Worm (Caenorhabditis elegans): ENCODE data around the gene dna-2.

dna-2 gene

DNA sequence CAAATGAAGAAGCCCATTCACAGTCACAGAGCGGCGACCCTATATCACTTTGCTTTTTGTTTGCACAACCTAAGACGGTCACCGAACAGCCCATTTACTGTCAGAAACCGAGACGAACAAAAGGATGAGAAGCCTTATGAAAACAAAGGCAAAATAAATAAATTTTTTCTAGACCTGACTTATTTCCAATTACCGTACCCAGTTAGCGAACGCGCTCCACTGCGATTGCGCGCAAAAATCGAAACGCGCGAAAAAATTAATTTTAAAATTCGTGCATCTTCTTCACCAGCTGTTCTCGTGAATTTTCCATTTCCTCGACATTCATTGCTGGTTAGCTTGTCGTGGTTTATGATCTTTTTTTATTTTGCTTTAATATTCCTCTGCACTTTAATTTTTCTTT is 4.3 kb downstream of the dna-2 start, which contains the start of gene F43G6.16:
Gene F43G6.16, minus strand, starts transcription at position 141 of the 400 bp plus-strand sequence.
- no peak for TF ChIP-seq pqm-1 (tag; optimal IDR thresholded peaks at IDR 0.05)
- TF ChIP-seq lsy-2 (tag; optimal IDR thresholded peaks at IDR 0.05): peak; percentile 41 to 97
- peak; percentile 30 to 72 (median 59) for TF ChIP-seq dpl-1 (GFP tag; optimal IDR thresholded peaks at IDR 0.05)
- peak; percentile 41 to 43 for TF ChIP-seq efl-1 (optimal IDR thresholded peaks at IDR 0.05)
- TF ChIP-seq efl-1 (GFP tag; optimal IDR thresholded peaks at IDR 0.05 in 1 of 2): peak; percentile 58 to 94
- peak; percentile 7 to 78 for TF ChIP-seq lin-35 (GFP tag; optimal IDR thresholded peaks at IDR 0.05)
- TF ChIP-seq irx-1 (tag; optimal IDR thresholded peaks at IDR 0.05): no peak
- TF ChIP-seq lin-13 (GFP tag; optimal IDR thresholded peaks at IDR 0.05): no peak
- no peak for TF ChIP-seq ets-5 (GFP tag; IDR thresholded peaks at IDR 0.05)
- no peak for TF ChIP-seq blmp-1 (tag; optimal IDR thresholded peaks at IDR 0.05)
- no peak for TF ChIP-seq snu-23 (GFP tag; optimal IDR thresholded peaks at IDR 0.05)
- no peak for TF ChIP-seq fkh-10 (GFP tag; optimal IDR thresholded peaks at IDR 0.05)
- no peak for TF ChIP-seq nhr-19 (GFP tag; conservative IDR thresholded peaks at IDR 0.05)

DNA sequence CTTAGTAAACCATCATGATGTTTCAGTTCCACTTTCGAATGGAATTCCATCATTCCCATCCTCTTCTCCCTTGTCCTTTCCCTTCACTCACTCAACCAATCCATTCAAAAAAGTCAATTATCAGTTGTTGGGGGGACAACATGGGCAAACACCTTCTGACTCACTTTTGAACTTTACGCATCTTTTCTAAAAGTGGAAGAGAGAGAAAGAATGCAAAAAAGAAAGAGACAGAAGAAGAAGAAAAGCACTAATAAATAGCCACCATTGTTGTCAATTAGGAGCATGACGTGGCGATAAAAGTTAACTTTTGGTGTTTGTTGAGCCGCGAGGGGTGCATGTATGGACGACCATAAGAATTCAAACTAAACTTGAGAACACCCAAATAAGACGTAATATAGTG is 9.8 kb downstream of the dna-2 start:
- TF ChIP-seq efl-1 (optimal IDR thresholded peaks at IDR 0.05) (no peak), efl-1 (GFP tag; optimal IDR thresholded peaks at IDR 0.05 in 1 of 2) (peak in 1 of 2 experiments; percentile 64), C04F5.9 (tag; optimal IDR thresholded peaks at IDR 0.05) (no peak)

DNA sequence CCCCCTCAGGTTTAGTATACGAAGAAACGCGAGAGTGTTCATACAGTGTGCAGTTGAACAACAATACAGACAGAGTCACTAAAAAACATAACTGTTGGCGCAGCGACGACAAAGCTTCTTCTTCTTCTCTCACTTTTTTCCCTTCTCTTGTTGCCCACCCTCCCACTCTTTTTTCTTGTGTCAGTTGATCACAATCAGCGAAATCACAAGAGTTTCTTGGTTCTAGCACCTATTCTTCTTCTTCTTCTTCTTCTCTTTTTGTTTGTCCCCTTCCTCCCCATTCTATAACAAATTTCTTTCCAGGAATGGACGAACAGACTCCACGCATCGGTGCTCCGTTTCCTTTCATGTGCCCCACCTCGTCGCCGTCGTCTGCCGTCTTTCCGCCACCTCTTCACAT is 12.2 kb downstream of the dna-2 start, which contains the start of gene F43G6.4:
Gene F43G6.4, plus strand, starts transcription at position 301 of the 400 bp plus-strand sequence.
- TF ChIP-seq efl-3 (GFP tag; optimal IDR thresholded peaks at IDR 0.05): no peak
- TF ChIP-seq hpl-2 (GFP tag; optimal IDR thresholded peaks at IDR 0.05): no peak
- no peak for TF ChIP-seq Y116A8C.19 (tag; optimal IDR thresholded peaks at IDR 0.05; ENCODE audit: borderline replicate concordance)
- no peak for TF ChIP-seq isw-1 (GFP tag; IDR thresholded peaks at IDR 0.05)
- TF ChIP-seq lsy-2 (tag; optimal IDR thresholded peaks at IDR 0.05): no peak
- no peak for TF ChIP-seq sox-4 (tag; optimal IDR thresholded peaks at IDR 0.05)
- TF ChIP-seq mab-9 (GFP tag; IDR thresholded peaks at IDR 0.05): no peak
- no peak for TF ChIP-seq ces-1 (GFP tag; optimal IDR thresholded peaks at IDR 0.05)
- TF ChIP-seq C04F5.9 (tag; optimal IDR thresholded peaks at IDR 0.05): no peak
- no peak for TF ChIP-seq nhr-90 (tag; optimal IDR thresholded peaks at IDR 0.05; ENCODE audit: poor library complexity)
- TF ChIP-seq unc-98 (GFP tag; IDR thresholded peaks at IDR 0.05): no peak
- TF ChIP-seq zag-1 (tag; optimal IDR thresholded peaks at IDR 0.05): no peak
- no peak for TF ChIP-seq unc-86 (tag; optimal IDR thresholded peaks at IDR 0.05)
- no peak for TF ChIP-seq lin-14 (GFP tag; optimal IDR thresholded peaks at IDR 0.05)
- TF ChIP-seq hlh-17 (GFP tag; optimal IDR thresholded peaks at IDR 0.05; ENCODE audit: borderline replicate concordance): no peak
- TF ChIP-seq tlp-1 (tag; optimal IDR thresholded peaks at IDR 0.05): no peak

DNA sequence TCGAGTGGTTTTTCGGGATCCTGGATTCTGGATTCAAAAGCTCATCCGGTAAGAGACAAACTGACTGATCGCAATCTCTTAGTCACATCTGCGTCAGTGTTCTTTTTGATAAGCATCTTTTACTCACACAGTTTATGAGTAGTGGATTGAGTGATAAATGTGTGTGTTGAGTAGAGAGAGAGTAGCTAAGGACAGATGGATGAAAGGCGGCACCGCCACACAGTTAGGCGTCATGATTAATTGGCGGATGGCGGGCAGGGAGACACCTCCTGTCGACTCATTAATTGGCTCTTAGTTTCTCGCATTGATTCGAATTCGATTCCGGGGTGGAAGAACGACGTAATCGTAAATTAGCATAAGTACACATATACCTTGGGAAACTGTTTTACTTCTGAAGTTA is 16.2 kb downstream of the dna-2 start:
- TF ChIP-seq nhr-85 (tag) (peak; percentile 75), lin-39 (tag; optimal IDR thresholded peaks at IDR 0.05) (peak; percentile 3), dsc-1 (tag; optimal IDR thresholded peaks at IDR 0.05) (no peak)

DNA sequence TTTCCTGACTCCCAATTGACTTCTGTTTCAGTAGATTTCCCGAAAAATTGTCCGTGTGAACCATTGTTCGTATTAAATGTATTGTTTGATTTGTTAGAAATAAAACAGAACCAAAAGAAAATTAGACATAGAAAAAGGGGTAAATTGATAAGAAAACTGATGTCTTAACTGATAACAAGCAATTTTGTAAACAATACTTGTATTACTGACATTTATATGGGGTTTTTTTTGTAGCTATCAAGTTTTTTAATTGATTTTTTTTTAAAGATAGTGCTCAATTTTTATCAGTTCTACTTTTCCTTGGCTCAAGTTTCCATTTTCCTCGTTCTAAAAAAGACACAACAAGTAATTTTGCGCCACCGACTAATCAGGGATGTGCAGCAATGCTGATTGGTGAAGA is 19.0 kb downstream of the dna-2 start:
- TF ChIP-seq mdl-1 (tag; optimal IDR thresholded peaks at IDR 0.05) (no peak), elt-2 (tag; optimal IDR thresholded peaks at IDR 0.05) (peak; percentile 78)

DNA sequence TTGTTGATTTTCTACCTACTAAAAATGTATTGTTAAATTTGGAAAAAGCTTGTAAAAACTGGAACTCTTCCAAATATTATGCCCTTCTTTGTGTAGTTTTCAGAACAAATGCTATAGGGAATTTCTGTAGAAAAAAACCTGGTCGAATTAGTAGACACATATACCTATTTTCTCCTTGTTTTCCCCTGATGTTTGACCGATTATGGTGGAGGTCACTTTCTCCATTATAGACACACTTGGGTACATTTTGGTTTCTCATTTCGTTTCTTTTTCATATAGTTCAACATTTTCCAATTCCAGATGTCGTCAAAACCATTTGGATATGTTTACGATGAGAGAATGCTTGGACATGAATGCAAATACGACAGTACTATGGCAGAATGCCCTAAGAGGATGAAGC is 20.5 kb downstream of the dna-2 start, which contains the start of gene hda-5:
Gene hda-5, plus strand, starts transcription at position 301 of the 400 bp plus-strand sequence.
- no peak for TF ChIP-seq unc-30 (tag; optimal IDR thresholded peaks at IDR 0.05)
- no peak for TF ChIP-seq nhr-71 (tag; optimal IDR thresholded peaks at IDR 0.05)

All from whole organism, L1 larva.